Fruit fly (Drosophila melanogaster): ENCODE data around the gene NPFR.

Gene NPFR

DNA sequence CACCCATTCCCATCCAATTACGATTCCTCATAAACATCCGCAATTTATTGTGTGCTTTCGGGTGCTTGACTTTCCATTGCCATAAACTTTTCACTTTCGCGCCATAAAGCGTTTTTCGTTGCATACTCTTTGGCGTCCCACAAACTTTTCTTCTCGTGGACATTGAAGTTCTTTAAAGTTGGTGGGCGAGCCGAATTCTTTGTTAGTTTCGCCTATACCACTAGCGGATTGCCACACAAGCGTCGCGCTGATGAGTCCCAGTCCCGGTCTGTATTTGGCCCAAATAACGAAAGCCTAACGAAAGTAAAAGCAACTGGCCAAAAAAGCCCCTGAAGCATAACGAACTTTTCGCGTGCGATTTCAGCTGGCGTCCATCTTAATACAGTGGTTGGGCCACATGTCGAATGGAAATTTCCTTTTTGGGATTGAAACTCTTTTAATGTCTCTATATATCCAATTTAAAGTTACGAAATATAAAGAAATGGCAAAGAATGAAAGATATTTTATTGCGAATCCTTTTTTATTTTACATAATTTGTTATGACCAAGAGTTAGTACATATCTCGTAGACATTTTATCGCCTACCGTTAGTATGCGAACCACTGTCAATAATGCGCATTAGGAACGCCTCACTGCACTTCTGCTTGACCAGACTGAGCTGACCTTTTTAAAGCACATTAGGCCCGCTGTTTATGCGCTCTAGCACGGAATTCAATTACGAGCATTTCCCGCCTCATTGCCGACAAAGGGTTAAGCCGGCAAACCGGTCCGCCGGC is 23.3 kb downstream of the NPFR start:
- TF ChIP-seq CTCF (optimal IDR thresholded peaks at IDR 0.05), result no peak
- no peak for TF ChIP-seq CG8478 (optimal IDR thresholded peaks at IDR 0.05)

DNA sequence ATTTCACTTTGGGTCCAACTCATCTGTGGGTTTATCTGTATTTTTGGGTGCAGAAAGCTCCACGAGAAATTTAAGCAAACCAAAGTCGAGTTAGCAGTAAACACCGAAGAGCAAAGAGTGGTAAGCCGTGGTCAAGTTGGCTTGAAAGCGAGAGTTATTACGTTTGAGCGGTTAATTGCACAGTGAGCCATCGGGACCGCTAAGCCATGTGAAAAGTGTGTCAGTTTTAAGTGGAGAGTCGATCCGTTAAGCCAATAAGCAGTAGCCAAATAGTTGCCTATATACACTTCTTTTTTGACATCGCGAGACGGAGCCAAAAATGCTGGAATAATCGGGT is 23.9 kb downstream of the NPFR start:
- TF ChIP-seq CTCF (optimal IDR thresholded peaks at IDR 0.05), result no peak
- TF ChIP-seq CG8478 (optimal IDR thresholded peaks at IDR 0.05), result no peak

- no peak for TF ChIP-seq CG8478 (optimal IDR thresholded peaks at IDR 0.05)
- TF ChIP-seq CTCF (optimal IDR thresholded peaks at IDR 0.05), result no peak
Measured at dm6 chr3R:6214227-6214626, 27.1 kb downstream of the NPFR start.

- TF ChIP-seq CTCF (optimal IDR thresholded peaks at IDR 0.05) (no peak), CG8478 (optimal IDR thresholded peaks at IDR 0.05) (no peak)
Measured at dm6 chr3R:6215053-6215882, 28.2 kb downstream of the NPFR start, which contains the start of gene Osi3. TSS of gene Osi3 (plus strand) at chr3R:6215832.

dm6 chr3R:6221681-6222080 is 34.6 kb downstream of the NPFR start, which contains the start of gene Osi4:
TSS of gene Osi4 (minus strand) at chr3R:6221781.
- no peak for TF ChIP-seq CTCF (optimal IDR thresholded peaks at IDR 0.05)
- TF ChIP-seq CG8478 (optimal IDR thresholded peaks at IDR 0.05), result no peak

DNA sequence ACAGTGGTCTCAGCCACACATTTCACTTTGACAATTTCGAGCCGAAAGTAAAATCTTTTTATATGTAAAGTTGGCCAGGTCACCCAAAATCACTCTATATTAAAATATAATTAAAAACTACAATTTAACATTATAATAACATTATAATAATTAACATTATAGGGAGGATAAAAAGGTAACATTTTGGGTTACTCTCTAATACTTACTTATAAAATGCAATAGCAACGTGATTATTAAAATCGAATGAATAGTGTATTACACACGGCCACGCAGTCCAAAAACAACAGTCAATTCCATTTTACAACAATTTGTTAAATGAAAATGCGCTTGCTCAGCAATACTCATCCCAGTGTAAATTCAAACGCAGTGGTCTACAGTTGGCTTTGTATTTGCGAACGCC is 35.0 kb downstream of the NPFR start:
- TF ChIP-seq CG8478 (optimal IDR thresholded peaks at IDR 0.05) (no peak), CTCF (optimal IDR thresholded peaks at IDR 0.05) (no peak)

- TF ChIP-seq CTCF (optimal IDR thresholded peaks at IDR 0.05) (no peak), CG8478 (optimal IDR thresholded peaks at IDR 0.05) (no peak)
Measured at dm6 chr3R:6226156-6226555, 39.0 kb downstream of the NPFR start.

dm6 chr3R:6226997-6227562 is 40.0 kb downstream of the NPFR start, which contains the start of gene Osi5:
TSS of gene Osi5 (plus strand) at chr3R:6227512.
- TF ChIP-seq CG8478 (optimal IDR thresholded peaks at IDR 0.05) (no peak), CTCF (optimal IDR thresholded peaks at IDR 0.05) (no peak)

DNA sequence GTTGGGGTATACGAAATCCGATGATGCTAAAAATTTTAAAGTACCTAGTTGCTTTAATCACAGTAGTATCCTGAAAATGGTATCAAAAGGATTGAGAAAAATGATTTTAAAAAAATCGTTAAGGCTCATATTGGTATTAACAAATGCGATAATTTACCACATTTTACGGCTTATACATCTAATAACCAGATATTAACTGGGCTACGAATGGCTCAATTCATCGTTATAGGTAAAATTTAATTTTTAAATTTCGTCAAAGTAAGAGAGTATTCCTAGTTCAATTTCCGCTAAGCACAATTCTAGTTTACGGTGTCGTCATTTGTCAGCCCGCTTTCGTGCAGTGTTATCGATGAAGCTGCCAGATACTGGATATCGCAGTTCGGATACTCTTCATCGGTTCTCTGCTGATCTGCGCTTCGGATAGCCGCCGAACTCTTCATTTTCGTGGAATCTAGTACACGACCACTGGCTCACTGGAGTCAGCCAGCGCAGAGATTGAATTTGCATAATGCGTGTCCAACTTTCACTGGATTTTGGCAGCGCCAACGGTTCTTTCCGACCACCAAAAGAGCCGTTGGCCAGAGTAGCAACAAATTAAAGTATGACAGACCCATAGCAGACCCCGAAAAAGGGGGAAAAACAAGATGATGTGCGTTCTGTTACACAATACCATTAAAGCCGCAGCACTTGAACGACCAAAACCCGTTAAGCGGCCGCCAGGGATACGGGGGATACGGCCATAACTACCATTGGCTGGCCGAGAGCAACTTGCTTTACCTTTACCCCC is 42.1 kb downstream of the NPFR start:
- TF ChIP-seq CG8478 (optimal IDR thresholded peaks at IDR 0.05) (no peak), CTCF (optimal IDR thresholded peaks at IDR 0.05) (no peak)

- TF ChIP-seq CG8478 (optimal IDR thresholded peaks at IDR 0.05) (no peak), CTCF (optimal IDR thresholded peaks at IDR 0.05) (no peak)
Measured at dm6 chr3R:6230298-6230697, 43.2 kb downstream of the NPFR start.

DNA sequence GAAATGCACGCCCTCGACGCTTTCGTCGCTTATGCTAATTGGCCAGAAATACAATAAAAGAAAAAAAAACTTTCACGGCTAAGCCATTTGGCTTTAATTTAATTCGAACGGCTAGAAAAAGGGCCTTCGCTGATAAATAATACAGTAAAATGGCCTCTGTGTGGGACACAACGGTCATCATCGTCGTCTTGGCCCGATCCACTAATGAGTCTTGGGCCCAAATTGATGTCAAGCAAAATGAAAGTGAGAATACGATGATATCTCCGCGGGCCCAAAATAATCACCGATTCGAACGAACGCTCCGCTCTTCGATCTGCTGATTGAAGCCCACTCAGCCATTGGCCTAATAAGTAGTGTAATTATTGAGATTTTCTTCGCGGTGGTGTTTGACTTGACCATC is 44.3 kb downstream of the NPFR start:
- TF ChIP-seq CG8478 (optimal IDR thresholded peaks at IDR 0.05) (no peak), CTCF (optimal IDR thresholded peaks at IDR 0.05) (no peak)

dm6 chr3R:6233104-6233503 is 46.0 kb downstream of the NPFR start:
- TF ChIP-seq CTCF (optimal IDR thresholded peaks at IDR 0.05) (no peak), CG8478 (optimal IDR thresholded peaks at IDR 0.05) (no peak)

- TF ChIP-seq CTCF (optimal IDR thresholded peaks at IDR 0.05) (no peak), CG8478 (optimal IDR thresholded peaks at IDR 0.05) (no peak)
Measured at dm6 chr3R:6234189-6234758, 47.2 kb downstream of the NPFR start, which contains the start of gene Osi6. TSS of gene Osi6 (plus strand) at chr3R:6234708.

- TF ChIP-seq CG8478 (optimal IDR thresholded peaks at IDR 0.05) (no peak), CTCF (optimal IDR thresholded peaks at IDR 0.05) (no peak)
Measured at dm6 chr3R:6238977-6239376, 51.9 kb downstream of the NPFR start.
